Worm (Caenorhabditis elegans) whole organism, L4 larva: ENCODE data around the gene arrd-4.

Source experiments
- F37D6.2 ChIP-seq: sonication (generic microtip); optimal IDR thresholded peaks from 2 replicates; lab custom pipeline; 2016; ENCODE audit warnings: mild to moderate bottlenecking, missing genetic modification characterization, missing compliant biosample characterization
- F49E8.2 ChIP-seq: sonication (generic microtip); optimal IDR thresholded peaks from 2 replicates; lab custom pipeline; 2016; ENCODE audit warnings: missing compliant biosample characterization, mild to moderate bottlenecking, missing genetic modification characterization, borderline replicate concordance
- T26A8.4 ChIP-seq: fragments of 200-800 bp; sonication (Bioruptor generic); IDR thresholded peaks from 2 replicates; pipeline ENCODE4 v1.3.6; 2022; ENCODE audit warnings: missing genetic modification characterization, missing compliant biosample characterization
- Y5F2A.4 ChIP-seq: fragments of 200-800 bp; sonication (Bioruptor generic); optimal IDR thresholded peaks from 2 replicates; lab custom pipeline; 2018; ENCODE audit warnings: mild to moderate bottlenecking, missing genetic modification characterization, missing compliant biosample characterization
- ZK337.2 ChIP-seq: fragments of 200-800 bp; sonication (Bioruptor generic); IDR thresholded peaks from 2 replicates; pipeline ENCODE4 v1.3.6; 2022; ENCODE audit warnings: missing genetic modification reagents, missing genetic modification characterization, missing compliant biosample characterization
- aly-2 ChIP-seq: sonication (generic microtip); optimal IDR thresholded peaks from 2 replicates; lab custom pipeline; 2018; ENCODE audit warnings: missing biosample characterization, missing genetic modification characterization
- ceh-20 ChIP-seq: fragments of 200-800 bp; sonication (Bioruptor generic); IDR thresholded peaks from 2 replicates; pipeline ENCODE4 v1.3.6; 2022; ENCODE audit warnings: missing genetic modification reagents, missing genetic modification characterization, missing compliant biosample characterization
- daf-16 ChIP-seq, 3 experiments: sonication (generic microtip); optimal IDR thresholded peaks; 2 replicates each; lab custom pipeline; 2016 to 2017; ENCODE audit warnings: missing genetic modification characterization in 3 of 3, missing genetic modification reagents in 3 of 3, mild to moderate bottlenecking in 2 of 3, missing compliant biosample characterization in 2 of 3, missing biosample characterization in 1 of 3, moderate library complexity in 1 of 3
- dmd-6 ChIP-seq: fragments of 200-800 bp; sonication (Bioruptor generic); IDR thresholded peaks from 2 replicates; pipeline ENCODE4 v1.3.6; 2022; ENCODE audit warnings: missing genetic modification reagents, missing genetic modification characterization, missing compliant biosample characterization
- dmd-8 ChIP-seq: fragments of 200-800 bp; sonication (Bioruptor generic); IDR thresholded peaks from 2 replicates; pipeline ENCODE4 v1.3.6; 2022; ENCODE audit warnings: missing genetic modification characterization, missing compliant biosample characterization
- dmd-9 ChIP-seq: fragments of 200-800 bp; sonication (Bioruptor generic); IDR thresholded peaks from 2 replicates; pipeline ENCODE4 v1.3.6; 2022; ENCODE audit warnings: missing genetic modification reagents, missing genetic modification characterization, missing compliant biosample characterization
- dve-1 ChIP-seq: sonication (generic microtip); optimal IDR thresholded peaks from 2 replicates; lab custom pipeline; 2017; ENCODE audit warnings: antibody characterized with exemption, mild to moderate bottlenecking, missing genetic modification characterization, missing compliant biosample characterization; ENCODE audit not compliant: insufficient read depth
- hif-1 ChIP-seq, 2 experiments: sonication (generic microtip); optimal IDR thresholded peaks; 2 replicates each; lab custom pipeline; 2016 to 2017; ENCODE audit warnings: missing compliant biosample characterization in 2 of 2, missing genetic modification characterization in 2 of 2, missing genetic modification reagents in 2 of 2, missing genotype in 2 of 2, mild to moderate bottlenecking in 1 of 2
- hlh-11 ChIP-seq: fragments of 200-800 bp; sonication (Bioruptor generic); optimal IDR thresholded peaks from 2 replicates; lab custom pipeline; 2018; ENCODE audit warnings: mild to moderate bottlenecking, missing genetic modification characterization, missing compliant biosample characterization
- hlh-30 ChIP-seq: sonication (generic microtip); optimal IDR thresholded peaks from 2 replicates; lab custom pipeline; 2017; ENCODE audit warnings: antibody characterized with exemption, mild to moderate bottlenecking, missing genetic modification characterization, missing compliant biosample characterization; ENCODE audit not compliant: insufficient read depth
- hmg-1.1 ChIP-seq: fragments of 200-800 bp; sonication (Bioruptor generic); IDR thresholded peaks from 2 replicates; pipeline ENCODE4 v1.3.6; 2022; ENCODE audit warnings: missing genetic modification reagents, missing genetic modification characterization, missing compliant biosample characterization
- lin-1 ChIP-seq: fragments of 200-800 bp; sonication (Bioruptor generic); IDR thresholded peaks from 2 replicates; pipeline ENCODE4 v1.3.6; 2022; ENCODE audit warnings: missing genetic modification reagents, missing genetic modification characterization, missing compliant biosample characterization
- mdl-1 ChIP-seq, 2 experiments: fragments of 150-350 bp in 1 of 2; sonication (generic microtip) in 1 of 2; optimal IDR thresholded peaks; 2 replicates each; lab custom pipeline; 2014 to 2017; ENCODE audit warnings: missing biosample characterization in 2 of 2, missing genetic modification characterization in 2 of 2
- mdt-29 ChIP-seq: fragments of 200-800 bp; sonication (Bioruptor generic); IDR thresholded peaks from 2 replicates; pipeline ENCODE4 v1.3.6; 2022; ENCODE audit warnings: missing genetic modification reagents, missing genetic modification characterization, missing compliant biosample characterization
- mes-2 ChIP-seq: sonication (generic microtip); optimal IDR thresholded peaks from 2 replicates; lab custom pipeline; 2016; ENCODE audit warnings: missing genotype, mild to moderate bottlenecking, missing genetic modification characterization, missing compliant biosample characterization; ENCODE audit not compliant: poor library complexity, severe bottlenecking
- mxl-3 ChIP-seq: fragments of 200-800 bp; sonication (Bioruptor generic); optimal IDR thresholded peaks from 2 replicates; lab custom pipeline; 2018; ENCODE audit warnings: mild to moderate bottlenecking, missing genetic modification characterization, missing compliant biosample characterization
- nhr-102 ChIP-seq: sonication (generic microtip); optimal IDR thresholded peaks from 2 replicates; lab custom pipeline; 2016; ENCODE audit warnings: mild to moderate bottlenecking, missing genetic modification characterization, moderate library complexity, missing compliant biosample characterization
- nhr-11 ChIP-seq: fragments of 150-350 bp; optimal IDR thresholded peaks from 2 replicates; lab custom pipeline; 2014; ENCODE audit warnings: missing biosample characterization, missing genetic modification characterization
- nhr-28 ChIP-seq: fragments of 150-350 bp; optimal IDR thresholded peaks from 2 replicates; lab custom pipeline; 2014; ENCODE audit warnings: missing biosample characterization, missing genetic modification characterization
- nhr-48 ChIP-seq: sonication (generic microtip); optimal IDR thresholded peaks from 2 replicates; lab custom pipeline; 2016; ENCODE audit warnings: mild to moderate bottlenecking, missing genetic modification characterization, missing compliant biosample characterization
- nhr-6 ChIP-seq: fragments of 150-350 bp; optimal IDR thresholded peaks from 2 replicates; lab custom pipeline; 2014; ENCODE audit warnings: missing biosample characterization, missing genetic modification characterization
- nhr-77 ChIP-seq: fragments of 150-350 bp; optimal IDR thresholded peaks from 2 replicates; lab custom pipeline; 2014; ENCODE audit warnings: missing biosample characterization, missing genetic modification characterization
- pha-4 ChIP-seq, 2 experiments: fragments of 150-350 bp in 1 of 2; fragments of 200-800 bp in 1 of 2; sonication (Bioruptor generic) in 1 of 2; IDR thresholded peaks in 1 of 2; optimal IDR thresholded peaks in 1 of 2; 2 replicates each; pipeline versions ENCODE4 v1.3.6 to Lab custom; 2014 to 2022; ENCODE audit warnings: missing genetic modification characterization in 2 of 2, missing genetic modification reagents in 2 of 2, missing biosample characterization in 1 of 2, missing compliant biosample characterization in 1 of 2
- php-3 ChIP-seq: fragments of 200-800 bp; sonication (Bioruptor generic); IDR thresholded peaks from 2 replicates; pipeline ENCODE4 v1.3.6; 2022; ENCODE audit warnings: missing genetic modification reagents, missing genetic modification characterization, missing compliant biosample characterization
- pqm-1 ChIP-seq: sonication (generic microtip); optimal IDR thresholded peaks from 2 replicates; lab custom pipeline; 2017; ENCODE audit warnings: missing biosample characterization, missing genetic modification characterization
- saeg-2 ChIP-seq: fragments of 200-800 bp; sonication (Bioruptor generic); IDR thresholded peaks from 2 replicates; pipeline ENCODE4 v1.3.6; 2022; ENCODE audit warnings: missing genetic modification reagents, missing genetic modification characterization, missing compliant biosample characterization
- snpc-1.2 ChIP-seq: fragments of 200-800 bp; sonication (Bioruptor generic); IDR thresholded peaks from 2 replicates; pipeline ENCODE4 v1.3.6; 2022; ENCODE audit warnings: missing genetic modification reagents, missing genetic modification characterization, missing compliant biosample characterization
- unc-130 ChIP-seq: sonication (generic microtip); optimal IDR thresholded peaks from 2 replicates; lab custom pipeline; 2016; ENCODE audit warnings: missing genetic modification reagents, missing genetic modification characterization, missing compliant biosample characterization
- unc-39 ChIP-seq: sonication (generic microtip); optimal IDR thresholded peaks from 2 replicates; lab custom pipeline; 2017; ENCODE audit warnings: missing biosample characterization, missing genetic modification characterization
- unc-62 ChIP-seq, 3 experiments: fragments of 150-350 bp in 1 of 3; sonication (generic microtip); optimal IDR thresholded peaks in 2 of 3; peaks in 1 of 3; 1 replicate in 1 of 3; 2 replicates in 2 of 3; lab custom pipeline; 2014 to 2017; ENCODE audit warnings: missing biosample characterization in 3 of 3, missing genetic modification characterization in 3 of 3, missing genetic modification reagents in 3 of 3, missing genotype in 1 of 3

The arrd-4 gene

ce11 chrII:9802642-9803041 is 35.5 kb downstream of the arrd-4 start, which contains the start of gene cyp-13A6:
cyp-13A6 (minus strand) TSS chrII:9802821.
- TF ChIP-seq dmd-6 (GFP tag; lab: Robert Waterston, UW) (peak; percentile 46; the same call in 1 of the 2 replicates), nhr-6 (tag; lab: Kevin White, UChicago) (no peak), pqm-1 (tag; lab: Kevin White, UChicago) (no peak), mes-2 (tag; lab: Kevin White, UChicago) (no peak), aly-2 (no peak), pha-4 (GFP tag; IDR thresholded peaks at IDR 0.05; lab: Robert Waterston, UW) (no peak), pha-4 (tag; optimal IDR thresholded peaks at IDR 0.05; lab: Kevin White, UChicago) (no peak), T26A8.4 (GFP tag; lab: Robert Waterston, UW) (no peak), dmd-9 (GFP tag; lab: Robert Waterston, UW) (no peak), F37D6.2 (tag; lab: Kevin White, UChicago) (no peak), nhr-48 (no peak), snpc-1.2 (GFP tag; lab: Robert Waterston, UW) (no peak), mdt-29 (no peak), hlh-11 (tag; lab: Kevin White, UChicago) (peak; percentile 18), dmd-8 (GFP tag; lab: Robert Waterston, UW) (no peak), unc-39 (tag; lab: Kevin White, UChicago) (no peak), daf-16 (GFP tag; optimal IDR thresholded peaks at IDR 0.05; lab: Kevin White, UChicago) (no peak), daf-16 (tag; optimal IDR thresholded peaks at IDR 0.05; lab: Kevin White, UChicago) (peak; percentile 68), lin-1 (no peak), nhr-28 (peak; percentile 63), php-3 (GFP tag; lab: Robert Waterston, UW) (no peak)
- TF ChIP-seq, all 104 proteins: peak for 4

- peak; percentile 59 for TF ChIP-seq pqm-1 (tag; lab: Kevin White, UChicago)
- peak; percentile 64 for TF ChIP-seq nhr-102 (tag; lab: Kevin White, UChicago)
- no peak for TF ChIP-seq mes-2 (tag; lab: Kevin White, UChicago)
- no peak for TF ChIP-seq php-3 (GFP tag; lab: Robert Waterston, UW)
- no peak for TF ChIP-seq saeg-2 (GFP tag; lab: Robert Waterston, UW)
- no peak for TF ChIP-seq hif-1 (tag; optimal IDR thresholded peaks at IDR 0.05; lab: Kevin White, UChicago)
- peak in 1 of 2 experiments; percentile 46 for TF ChIP-seq mdl-1 (tag; optimal IDR thresholded peaks at IDR 0.05; lab: Kevin White, UChicago)
- no peak for TF ChIP-seq daf-16 (GFP tag; optimal IDR thresholded peaks at IDR 0.05; lab: Kevin White, UChicago)
- peak; percentile 83 for TF ChIP-seq daf-16 (tag; optimal IDR thresholded peaks at IDR 0.05; lab: Kevin White, UChicago)
- TF ChIP-seq hlh-30 (tag; lab: Kevin White, UChicago): peak; percentile 76
- peak; percentile 82 for TF ChIP-seq dmd-6 (GFP tag; lab: Robert Waterston, UW)
- TF ChIP-seq mxl-3 (GFP tag; lab: Kevin White, UChicago): peak; percentile 26
- peak; percentile 28 for TF ChIP-seq dve-1 (tag; lab: Kevin White, UChicago)
- peak; percentile 89 for TF ChIP-seq nhr-28
- TF ChIP-seq nhr-77 (tag; lab: Kevin White, UChicago): peak; percentile 73
- TF ChIP-seq hmg-1.1: no peak
- TF ChIP-seq unc-130: no peak
- TF ChIP-seq Y5F2A.4 (GFP tag; lab: Kevin White, UChicago): no peak
- peak; percentile 73 for TF ChIP-seq hlh-11 (tag; lab: Kevin White, UChicago)
- no peak for TF ChIP-seq F49E8.2 (tag; lab: Kevin White, UChicago)
- TF ChIP-seq nhr-11 (tag; lab: Kevin White, UChicago): peak; percentile 19
- peak in 1 of 2 experiments; percentile 77 for TF ChIP-seq unc-62 (GFP tag; optimal IDR thresholded peaks at IDR 0.05 in 1 of 2; lab: Kevin White, UChicago)
- TF ChIP-seq unc-62 (tag; optimal IDR thresholded peaks at IDR 0.05; lab: Kevin White, UChicago): no peak
- peak; percentile 43; the same call in 1 of the 2 replicates for TF ChIP-seq ceh-20
- no peak for TF ChIP-seq ZK337.2 (GFP tag; lab: Robert Waterston, UW)
Measured at ce11 chrII:9800251-9800650, 37.9 kb downstream of the arrd-4 start, which contains the start of gene cyp-13A5. cyp-13A5 (minus strand) TSS chrII:9800362.
